Fruit fly (Drosophila melanogaster) whole organism, embryonic: Measurements from ENCODE around the gene CG7342.

ENCODE experiments used
- Atf6 ChIP-seq: fragments of 200-800 bp; sonication (Bioruptor generic); IDR thresholded peaks from 2 replicates; pipeline ENCODE4 v1.3.6; 2022; ENCODE audit warnings: missing biosample characterization, missing genetic modification characterization
- B-H1 ChIP-seq: fragments of 200-800 bp; sonication (Bioruptor generic); IDR thresholded peaks from 3 replicates; pipeline ENCODE4 v1.3.6; 2022; ENCODE audit warnings: missing biosample characterization, missing genetic modification characterization
- Blimp-1 ChIP-seq: fragments of 200-800 bp; sonication (Bioruptor generic); optimal IDR thresholded peaks from 3 replicates; lab custom pipeline; 2018; ENCODE audit warnings: missing biosample characterization, missing genetic modification characterization, mild to moderate bottlenecking, moderate library complexity, missing genetic modification reagents
- CG11247 ChIP-seq: fragments of 200-800 bp; sonication (Bioruptor generic); IDR thresholded peaks from 2 replicates; pipeline ENCODE4 v1.3.6; 2022; ENCODE audit warnings: missing biosample characterization, missing genetic modification characterization
- CG13624 ChIP-seq: fragments of 200-800 bp; sonication (Bioruptor generic); optimal IDR thresholded peaks from 2 replicates; lab custom pipeline; 2016; ENCODE audit warnings: missing biosample characterization, missing genetic modification characterization
- CG13775 ChIP-seq: fragments of 200-800 bp; sonication (Bioruptor generic); optimal IDR thresholded peaks from 3 replicates; lab custom pipeline; 2017; ENCODE audit warnings: missing biosample characterization, mild to moderate bottlenecking, missing genetic modification characterization
- CG15601 ChIP-seq: fragments of 200-800 bp; sonication (Bioruptor generic); optimal IDR thresholded peaks from 3 replicates; lab custom pipeline; 2019; ENCODE audit warnings: missing biosample characterization, mild to moderate bottlenecking, missing genetic modification characterization, moderate library complexity
- CG30403 ChIP-seq: fragments of 200-800 bp; sonication (Bioruptor generic); optimal IDR thresholded peaks from 3 replicates; lab custom pipeline; 2016; ENCODE audit warnings: missing biosample characterization, missing genetic modification characterization
- CG34422 ChIP-seq: fragments of 200-800 bp; sonication (Bioruptor generic); IDR thresholded peaks from 3 replicates; pipeline ENCODE4 v1.3.6; 2022; ENCODE audit warnings: missing biosample characterization, missing genetic modification characterization
- CG3847 ChIP-seq: fragments of 200-800 bp; sonication (Bioruptor generic); IDR thresholded peaks from 2 replicates; pipeline ENCODE4 v1.3.6; 2022; ENCODE audit warnings: missing biosample characterization, missing genetic modification characterization
- CG5180 ChIP-seq: fragments of 200-800 bp; sonication (Bioruptor generic); optimal IDR thresholded peaks from 3 replicates; lab custom pipeline; 2017; ENCODE audit warnings: missing biosample characterization, missing genetic modification characterization, mild to moderate bottlenecking, moderate library complexity, missing genetic modification reagents
- CG6854 ChIP-seq: fragments of 200-800 bp; sonication (Bioruptor generic); optimal IDR thresholded peaks from 3 replicates; lab custom pipeline; 2017; ENCODE audit warnings: missing biosample characterization, mild to moderate bottlenecking, missing genetic modification characterization
- CG7372 ChIP-seq: fragments of 200-800 bp; sonication (Bioruptor generic); IDR thresholded peaks from 2 replicates; pipeline ENCODE4 v1.3.6; 2022; ENCODE audit warnings: missing biosample characterization, missing genetic modification characterization
- CG7745 ChIP-seq: fragments of 200-800 bp; sonication (Bioruptor generic); optimal IDR thresholded peaks from 2 replicates; lab custom pipeline; 2018; ENCODE audit warnings: missing biosample characterization, mild to moderate bottlenecking, missing genetic modification characterization, moderate library complexity
- CG8359 ChIP-seq: fragments of 200-800 bp; sonication (Bioruptor generic); optimal IDR thresholded peaks from 2 replicates; lab custom pipeline; 2017; ENCODE audit warnings: missing biosample characterization, mild to moderate bottlenecking, missing genetic modification characterization, borderline replicate concordance
- CG9727 ChIP-seq: fragments of 200-800 bp; sonication (Bioruptor generic); optimal IDR thresholded peaks from 3 replicates; lab custom pipeline; 2017; ENCODE audit warnings: missing biosample characterization, mild to moderate bottlenecking, missing genetic modification characterization
- CG9817 ChIP-seq: fragments of 200-800 bp; sonication (Bioruptor generic); optimal IDR thresholded peaks from 2 replicates; lab custom pipeline; 2018; ENCODE audit warnings: missing biosample characterization, mild to moderate bottlenecking, missing genetic modification characterization, moderate library complexity
- Doc3 ChIP-seq: fragments of 200-800 bp; sonication (Bioruptor generic); IDR thresholded peaks from 3 replicates; pipeline ENCODE4 v1.3.6; 2022; ENCODE audit warnings: missing biosample characterization, missing genetic modification characterization; ENCODE audit not compliant: partially characterized antibody
- ERR ChIP-seq: fragments of 200-800 bp; sonication (Bioruptor generic); optimal IDR thresholded peaks from 2 replicates; lab custom pipeline; 2016; ENCODE audit warnings: missing biosample characterization, missing genetic modification characterization
- Eip74EF ChIP-seq, 2 experiments: fragments of 200-800 bp in 1 of 2; fragments of >200 bp in 1 of 2; sonication (Bioruptor generic) in 1 of 2; optimal IDR thresholded peaks; 2 replicates each; lab custom pipeline; 2017 to 2019; ENCODE audit warnings: missing biosample characterization in 2 of 2, missing genetic modification characterization in 2 of 2, mild to moderate bottlenecking in 1 of 2, moderate library complexity in 1 of 2
- Ets65A ChIP-seq: fragments of 200-800 bp; sonication (Bioruptor generic); peaks from one replicate; lab custom pipeline; 2016; ENCODE audit warnings: missing biosample characterization, missing genetic modification characterization
- H15 ChIP-seq: fragments of 200-800 bp; sonication (Bioruptor generic); IDR thresholded peaks from 3 replicates; pipeline ENCODE4 v1.3.6; 2022; ENCODE audit warnings: missing biosample characterization, missing genetic modification characterization
- Hand ChIP-seq: fragments of 200-800 bp; sonication (Bioruptor generic); optimal IDR thresholded peaks from 2 replicates; lab custom pipeline; 2017; ENCODE audit warnings: mild to moderate bottlenecking, missing biosample characterization, missing genetic modification reagents, missing genetic modification characterization
- Hmr ChIP-seq: fragments of 200-800 bp; sonication (Bioruptor generic); optimal IDR thresholded peaks from 3 replicates; lab custom pipeline; 2017; ENCODE audit warnings: mild to moderate bottlenecking, missing biosample characterization, missing genetic modification reagents, missing genetic modification characterization
- Rfx ChIP-seq: fragments of 200-800 bp; sonication (Bioruptor generic); IDR thresholded peaks from 2 replicates; pipeline ENCODE4 v1.3.6; 2022; ENCODE audit warnings: missing biosample characterization, missing genetic modification characterization
- Xrp1 ChIP-seq: fragments of 200-800 bp; sonication (Bioruptor generic); IDR thresholded peaks from 2 replicates; pipeline ENCODE4 v1.3.6; 2022; ENCODE audit warnings: missing biosample characterization, missing genetic modification characterization
- ab ChIP-seq: fragments of 200-800 bp; sonication (Bioruptor generic); optimal IDR thresholded peaks from 2 replicates; lab custom pipeline; 2016; ENCODE audit warnings: missing biosample characterization, missing genetic modification characterization
- ac ChIP-seq: fragments of 200-800 bp; sonication (Bioruptor generic); optimal IDR thresholded peaks from 3 replicates; lab custom pipeline; 2017; ENCODE audit warnings: missing biosample characterization, mild to moderate bottlenecking, missing genetic modification characterization
- ap ChIP-seq: fragments of 200-800 bp; sonication (Bioruptor generic); IDR thresholded peaks from 2 replicates; pipeline ENCODE4 v1.3.6; 2022; ENCODE audit warnings: missing biosample characterization, missing genetic modification characterization
- bbx ChIP-seq: fragments of 200-800 bp; sonication (Bioruptor generic); IDR thresholded peaks from 2 replicates; pipeline ENCODE4 v1.3.6; 2022; ENCODE audit warnings: missing biosample characterization, missing genetic modification characterization; ENCODE audit not compliant: partially characterized antibody
- br ChIP-seq: fragments of >200 bp; optimal IDR thresholded peaks from 2 replicates; lab custom pipeline; 2017
- cad ChIP-seq: fragments of >200 bp; optimal IDR thresholded peaks from 2 replicates; lab custom pipeline; 2017; ENCODE audit warnings: missing biosample characterization, missing genetic modification characterization
- ci ChIP-seq: fragments of 200-800 bp; sonication (Bioruptor generic); IDR thresholded peaks from 3 replicates; pipeline ENCODE4 v1.3.6; 2022; ENCODE audit warnings: missing biosample characterization, missing genetic modification characterization
- dm ChIP-seq: fragments of 200-800 bp; sonication (Bioruptor generic); optimal IDR thresholded peaks from 3 replicates; lab custom pipeline; 2016; ENCODE audit warnings: missing biosample characterization, missing genetic modification characterization
- en ChIP-seq: fragments of 200-800 bp; sonication (Bioruptor generic); optimal IDR thresholded peaks from 2 replicates; lab custom pipeline; 2016; ENCODE audit warnings: missing biosample characterization, missing genetic modification characterization
- gfzf ChIP-seq: fragments of 200-800 bp; sonication (Bioruptor generic); optimal IDR thresholded peaks from 2 replicates; lab custom pipeline; 2016; ENCODE audit warnings: missing biosample characterization, mild to moderate bottlenecking, missing genetic modification characterization, moderate library complexity
- onecut ChIP-seq: fragments of 200-800 bp; sonication (Bioruptor generic); IDR thresholded peaks from 2 replicates; pipeline ENCODE4 v1.3.6; 2022; ENCODE audit warnings: missing biosample characterization, missing genetic modification characterization
- peb ChIP-seq: fragments of 200-800 bp; sonication (Bioruptor generic); IDR thresholded peaks from 2 replicates; pipeline ENCODE4 v1.3.6; 2022; ENCODE audit warnings: missing biosample characterization, missing genetic modification characterization
- pnt ChIP-seq: fragments of 200-800 bp; sonication (Bioruptor generic); optimal IDR thresholded peaks from 3 replicates; lab custom pipeline; 2016; ENCODE audit warnings: missing biosample characterization, missing genetic modification characterization
- repo ChIP-seq: fragments of 200-800 bp; sonication (Bioruptor generic); optimal IDR thresholded peaks from 2 replicates; lab custom pipeline; 2016; ENCODE audit warnings: missing biosample characterization, missing genetic modification characterization
- sd ChIP-seq: fragments of 200-800 bp; sonication (Bioruptor generic); optimal IDR thresholded peaks from 3 replicates; lab custom pipeline; 2018; ENCODE audit warnings: missing biosample characterization, mild to moderate bottlenecking, missing genetic modification characterization, moderate library complexity
- sens-2 ChIP-seq: fragments of 200-800 bp; sonication (Bioruptor generic); IDR thresholded peaks from 2 replicates; pipeline ENCODE4 v1.3.6; 2022; ENCODE audit warnings: missing biosample characterization, missing genetic modification characterization
- sisA ChIP-seq: fragments of 200-800 bp; sonication (Bioruptor generic); IDR thresholded peaks from 2 replicates; pipeline ENCODE4 v1.3.6; 2022; ENCODE audit warnings: missing biosample characterization, missing genetic modification characterization
- stc ChIP-seq: fragments of 200-800 bp; sonication (Bioruptor generic); IDR thresholded peaks from 2 replicates; pipeline ENCODE4 v1.3.6; 2022; ENCODE audit warnings: missing biosample characterization, missing genetic modification characterization
- vvl ChIP-seq: fragments of 200-800 bp; sonication (Bioruptor generic); IDR thresholded peaks from 2 replicates; pipeline ENCODE4 v1.3.6; 2022; ENCODE audit warnings: missing biosample characterization, missing genetic modification characterization
- wdn ChIP-seq: fragments of 200-800 bp; sonication (Bioruptor generic); IDR thresholded peaks from 2 replicates; pipeline ENCODE4 v1.3.6; 2022; ENCODE audit warnings: missing biosample characterization, missing genetic modification characterization

The CG7342 gene

dm6 chr3R:19584818-19585217 lies 18.4 kb upstream of the CG7342 start (continued):
- peak; percentile 30 for TF ChIP-seq CG30403 (GFP tag; lab: Kevin White, UChicago)
- TF ChIP-seq en (GFP tag; lab: Kevin White, UChicago): peak; percentile 76
- peak; percentile 84 for TF ChIP-seq CG6854
- TF ChIP-seq Hand (GFP tag; lab: Kevin White, UChicago): peak; percentile 22
- TF ChIP-seq wdn (GFP tag; lab: Robert Waterston, UW): no peak
- TF ChIP-seq Xrp1 (GFP tag; lab: Robert Waterston, UW): peak; percentile 91
- peak; percentile 61; the same call in 1 of the 2 replicates for TF ChIP-seq Atf6 (GFP tag; lab: Robert Waterston, UW)
- TF ChIP-seq stc (GFP tag; lab: Robert Waterston, UW): peak; percentile 72; the same call in 1 of the 2 replicates
- peak; percentile 83 for TF ChIP-seq repo (GFP tag; lab: Kevin White, UChicago)
- TF ChIP-seq ab (GFP tag; lab: Kevin White, UChicago): peak; percentile 2
- TF ChIP-seq CG13775: peak; percentile 72
- no peak for TF ChIP-seq CG7372 (GFP tag; lab: Robert Waterston, UW)
- TF ChIP-seq Eip74EF (GFP tag; optimal IDR thresholded peaks at IDR 0.05; lab: Kevin White, UChicago): peak in 1 of 2 experiments; percentile 56
- peak; percentile 30 for TF ChIP-seq CG13624 (GFP tag; lab: Kevin White, UChicago)
- TF ChIP-seq ap (GFP tag; lab: Robert Waterston, UW): peak; percentile 65
- TF ChIP-seq pnt (GFP tag; lab: Kevin White, UChicago): peak; percentile 78
- TF ChIP-seq ci (GFP tag; lab: Robert Waterston, UW): peak; percentile 91
- no peak; the same call in 2 of the 3 replicates for TF ChIP-seq B-H1 (GFP tag; lab: Robert Waterston, UW)
- TF ChIP-seq peb: peak; percentile 62; the same call in 1 of the 2 replicates
- TF ChIP-seq gfzf: no peak
- peak; percentile 51 for TF ChIP-seq Rfx (GFP tag; lab: Robert Waterston, UW)
- TF ChIP-seq CG3847 (GFP tag; lab: Robert Waterston, UW): 0 out of 2 replicates have a peak, but pooled peaks have one; percentile 16
- TF ChIP-seq Blimp-1 (GFP tag; lab: Kevin White, UChicago): peak; percentile 86
- TF ChIP-seq bbx (GFP tag; lab: Robert Waterston, UW): no peak
- peak; percentile 87 for TF ChIP-seq onecut (GFP tag; lab: Robert Waterston, UW)
- no peak for TF ChIP-seq ERR (GFP tag; lab: Kevin White, UChicago)
- TF ChIP-seq dm: peak; percentile 53
- TF ChIP-seq cad (GFP tag; lab: Kevin White, UChicago): no peak
- TF ChIP-seq Ets65A (GFP tag; lab: Kevin White, UChicago): peak; percentile 74
- TF ChIP-seq CG9817 (tag; lab: Kevin White, UChicago): peak; percentile 49
- peak; percentile 98 for TF ChIP-seq CG7745 (tag; lab: Kevin White, UChicago)
- TF ChIP-seq br (lab: Kevin White, UChicago): no peak
- peak; percentile 66 for TF ChIP-seq vvl (GFP tag; lab: Robert Waterston, UW)
- peak; percentile 94 for TF ChIP-seq CG9727 (GFP tag; lab: Kevin White, UChicago)
- TF ChIP-seq CG34422: 0 out of 3 replicates have a peak, but pooled peaks have one; percentile 39
- no peak for TF ChIP-seq Doc3 (GFP tag; lab: Robert Waterston, UW)
- TF ChIP-seq CG5180: peak; percentile 85
- TF ChIP-seq CG11247 (GFP tag; lab: Robert Waterston, UW): peak; percentile 29; the same call in 1 of the 2 replicates
- TF ChIP-seq sens-2 (GFP tag; lab: Robert Waterston, UW): no peak; the same call in 1 of the 2 replicates
- peak; percentile 95 for TF ChIP-seq CG15601
- peak; percentile 64; the same call in 1 of the 3 replicates for TF ChIP-seq H15 (GFP tag; lab: Robert Waterston, UW)
- peak; percentile 91 for TF ChIP-seq CG8359 (GFP tag; lab: Kevin White, UChicago)
- TF ChIP-seq sisA: no peak
- TF ChIP-seq Hmr: peak; percentile 77
- TF ChIP-seq sd (tag; lab: Kevin White, UChicago): no peak
- peak; percentile 97 for TF ChIP-seq ac (GFP tag; lab: Kevin White, UChicago)
